Worm (Caenorhabditis elegans) whole organism, mixed stage, embryonic: Measurements from ENCODE around the gene F25H9.2.
"Not testable (repeated sequence)": the region's sequence is repeated elsewhere in the genome, so short reads cannot be mapped to it uniquely, and the experiment has no call there.

Experiments
- M03D4.4 ChIP-seq: sonication (generic microtip); optimal IDR thresholded peaks from 2 replicates; lab custom pipeline; 2017; ENCODE audit warnings: mild to moderate bottlenecking, missing genetic modification characterization, missing compliant biosample characterization
- bed-3 ChIP-seq: fragments of 200-800 bp; sonication (Bioruptor generic); optimal IDR thresholded peaks from 3 replicates; lab custom pipeline; 2018; ENCODE audit warnings: mild to moderate bottlenecking, missing genetic modification characterization, moderate library complexity, missing compliant biosample characterization
- blmp-1 ChIP-seq: fragments of 150-350 bp; optimal IDR thresholded peaks from 2 replicates; lab custom pipeline; 2014; ENCODE audit warnings: missing biosample characterization, missing genetic modification characterization
- ceh-39 ChIP-seq: fragments of 150-350 bp; optimal IDR thresholded peaks from 2 replicates; lab custom pipeline; 2014; ENCODE audit warnings: missing biosample characterization, missing genetic modification characterization
- ceh-43 ChIP-seq: fragments of 200-800 bp; sonication (Bioruptor generic); optimal IDR thresholded peaks from 2 replicates; lab custom pipeline; 2018; ENCODE audit warnings: mild to moderate bottlenecking, missing genetic modification characterization, moderate library complexity, missing compliant biosample characterization
- ceh-83 ChIP-seq: fragments of 200-800 bp; sonication (Bioruptor generic); optimal IDR thresholded peaks from 2 replicates; lab custom pipeline; 2018; ENCODE audit warnings: mild to moderate bottlenecking, missing genetic modification characterization, missing compliant biosample characterization
- ces-1 ChIP-seq: fragments of 150-350 bp; optimal IDR thresholded peaks from 2 replicates; lab custom pipeline; 2014; ENCODE audit warnings: missing biosample characterization, missing genetic modification reagents, missing genetic modification characterization
- drap-1 ChIP-seq: fragments of 200-800 bp; sonication (Bioruptor generic); optimal IDR thresholded peaks from 3 replicates; lab custom pipeline; 2018; ENCODE audit warnings: mild to moderate bottlenecking, missing genetic modification characterization, missing compliant biosample characterization
- elt-1 ChIP-seq: sonication (generic microtip); optimal IDR thresholded peaks from 2 replicates; lab custom pipeline; 2017; ENCODE audit warnings: missing genetic modification characterization, mild to moderate bottlenecking, missing compliant biosample characterization, antibody characterized with exemption, moderate library complexity, borderline replicate concordance; ENCODE audit not compliant: insufficient read depth
- elt-3 ChIP-seq: fragments of 150-350 bp; optimal IDR thresholded peaks from 2 replicates; lab custom pipeline; 2014; ENCODE audit warnings: missing biosample characterization, missing genetic modification characterization
- flh-1 ChIP-seq: fragments of 200-800 bp; sonication (Bioruptor generic); optimal IDR thresholded peaks from 2 replicates; lab custom pipeline; 2018; ENCODE audit warnings: mild to moderate bottlenecking, missing genetic modification characterization, moderate library complexity, missing compliant biosample characterization
- hlh-1 ChIP-seq: fragments of 150-350 bp; optimal IDR thresholded peaks from 2 replicates; lab custom pipeline; 2014; ENCODE audit warnings: missing biosample characterization, missing genetic modification reagents, missing genetic modification characterization
- lin-13 ChIP-seq: fragments of 150-350 bp; optimal IDR thresholded peaks from 2 replicates; lab custom pipeline; 2014; ENCODE audit warnings: missing biosample characterization, missing genetic modification characterization
- lin-32 ChIP-seq: fragments of 200-800 bp; sonication (Bioruptor generic); optimal IDR thresholded peaks from 2 replicates; lab custom pipeline; 2018; ENCODE audit warnings: mild to moderate bottlenecking, missing genetic modification characterization, missing compliant biosample characterization
- lsy-2 ChIP-seq: fragments of 150-350 bp; optimal IDR thresholded peaks from 2 replicates; lab custom pipeline; 2014; ENCODE audit warnings: missing biosample characterization, missing genetic modification characterization
- mab-5 ChIP-seq: fragments of 150-350 bp; optimal IDR thresholded peaks from 2 replicates; lab custom pipeline; 2014; ENCODE audit warnings: missing biosample characterization, missing genetic modification characterization
- mep-1 ChIP-seq: fragments of 150-350 bp; optimal IDR thresholded peaks from 2 replicates; lab custom pipeline; 2017; ENCODE audit warnings: missing biosample characterization, missing genetic modification reagents, missing genetic modification characterization, inconsistent platforms
- mls-2 ChIP-seq: sonication (generic microtip); optimal IDR thresholded peaks from 2 replicates; lab custom pipeline; 2016; ENCODE audit warnings: mild to moderate bottlenecking, missing genetic modification characterization, moderate library complexity, missing compliant biosample characterization
- nhr-2 ChIP-seq: fragments of 150-350 bp; optimal IDR thresholded peaks from 2 replicates; lab custom pipeline; 2014; ENCODE audit warnings: missing biosample characterization, missing genetic modification characterization
- nhr-237 ChIP-seq: fragments of 150-350 bp; optimal IDR thresholded peaks from 2 replicates; lab custom pipeline; 2014; ENCODE audit warnings: missing biosample characterization, missing genetic modification characterization
- nhr-28 ChIP-seq: fragments of 150-350 bp; optimal IDR thresholded peaks from 2 replicates; lab custom pipeline; 2014; ENCODE audit warnings: missing biosample characterization, missing genetic modification characterization
- nhr-76 ChIP-seq: sonication (generic microtip); optimal IDR thresholded peaks from 2 replicates; lab custom pipeline; 2017; ENCODE audit warnings: missing biosample characterization, missing genetic modification characterization
- sem-2 ChIP-seq: fragments of 200-800 bp; sonication (Bioruptor generic); optimal IDR thresholded peaks from 2 replicates; lab custom pipeline; 2018; ENCODE audit warnings: mild to moderate bottlenecking, missing genetic modification characterization, missing compliant biosample characterization
- snpc-4 ChIP-seq: fragments of 150-350 bp; optimal IDR thresholded peaks from 2 replicates; lab custom pipeline; 2014; ENCODE audit warnings: missing biosample characterization, missing genetic modification characterization
- sptf-1 ChIP-seq: sonication (generic microtip); optimal IDR thresholded peaks from 2 replicates; lab custom pipeline; 2017; ENCODE audit warnings: mild to moderate bottlenecking, missing genetic modification characterization, moderate library complexity, missing compliant biosample characterization
- tbx-8 ChIP-seq: fragments of 200-800 bp; sonication (Bioruptor generic); optimal IDR thresholded peaks from 2 replicates; lab custom pipeline; 2018; ENCODE audit warnings: mild to moderate bottlenecking, missing genetic modification characterization, moderate library complexity, missing compliant biosample characterization
- unc-62 ChIP-seq: fragments of 150-350 bp; optimal IDR thresholded peaks from 2 replicates; lab custom pipeline; 2014; ENCODE audit warnings: missing biosample characterization, missing genetic modification reagents, missing genetic modification characterization
- zip-8 ChIP-seq: fragments of 150-350 bp; optimal IDR thresholded peaks from 2 replicates; lab custom pipeline; 2014; ENCODE audit warnings: missing biosample characterization, missing genetic modification characterization
- ztf-11 ChIP-seq: fragments of 150-350 bp; optimal IDR thresholded peaks from 2 replicates; lab custom pipeline; 2014; ENCODE audit warnings: missing biosample characterization, missing genetic modification characterization

Gene F25H9.2

DNA sequence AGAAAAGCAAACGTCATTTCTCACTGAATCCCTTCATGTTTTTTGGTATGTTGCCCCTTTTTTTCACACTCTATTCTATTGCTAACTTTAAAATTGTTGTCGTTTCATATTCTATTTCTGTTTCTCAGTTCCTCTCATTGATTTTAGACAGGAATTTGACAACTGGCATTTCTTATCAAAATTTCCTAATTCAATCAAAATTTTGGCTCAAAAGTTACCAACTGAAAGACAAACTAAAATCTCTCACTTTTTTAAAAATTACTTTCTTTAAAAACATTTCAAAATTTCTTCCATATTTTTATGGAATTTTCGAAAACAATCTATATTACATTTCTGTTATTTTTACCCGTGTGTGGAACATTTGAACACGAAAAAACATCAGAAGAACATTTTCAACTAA is 14.3 kb upstream of the F25H9.2 start, which contains the start of gene Y2H9A.6:
Y2H9A.6 (plus strand) TSS at position 301 of the 400 bp plus-strand sequence.
- not testable (repeated sequence) for TF ChIP-seq hlh-1, nhr-237, lin-13
- TF ChIP-seq, all 35 proteins: peak for 0; not testable (repeated sequence) for 35

DNA sequence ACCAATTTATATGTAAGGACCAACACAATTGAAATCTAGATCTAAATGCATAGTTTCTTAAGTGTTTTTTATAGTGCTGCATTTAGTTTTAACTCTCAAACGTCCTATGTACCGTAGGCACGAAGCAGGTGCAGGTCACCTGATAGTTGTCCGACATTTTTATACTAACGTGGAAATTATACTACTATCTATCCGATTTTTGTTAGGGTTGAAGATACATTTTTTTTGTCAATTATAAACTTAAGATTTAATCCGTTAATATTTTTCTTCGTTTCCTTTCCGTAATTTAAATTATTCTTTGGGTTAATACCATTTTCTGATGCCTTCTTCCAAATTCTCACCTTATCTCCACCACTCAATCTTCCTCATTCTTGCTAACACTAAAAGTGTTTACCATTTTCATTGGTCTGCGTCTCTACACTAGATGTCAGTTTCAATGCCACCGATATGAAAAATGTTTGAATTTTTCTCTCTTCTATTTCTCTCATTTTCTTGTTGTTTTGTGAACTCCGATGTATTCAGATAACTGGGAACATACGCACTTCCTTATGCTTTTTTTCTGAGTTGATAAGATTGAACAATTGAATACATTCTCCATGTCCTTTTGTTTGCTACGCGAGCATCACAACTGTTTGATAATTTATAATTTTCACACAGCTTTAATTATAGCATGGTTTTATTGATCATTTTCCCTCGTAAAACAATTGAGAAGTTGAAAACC is 12.5 kb upstream of the F25H9.2 start, which contains the start of gene Y2H9A.4:
Y2H9A.4 (plus strand) TSS at position 671 of the 721 bp plus-strand sequence.
- TF ChIP-seq drap-1 (GFP tag; lab: Kevin White, UChicago) (no peak), zip-8 (tag; lab: Kevin White, UChicago) (no peak), ceh-39 (no peak), ztf-11 (tag; lab: Kevin White, UChicago) (no peak), lsy-2 (tag; lab: Kevin White, UChicago) (no peak), elt-1 (tag; lab: Kevin White, UChicago) (no peak), mep-1 (tag; lab: Kevin White, UChicago) (no peak), bed-3 (GFP tag; lab: Kevin White, UChicago) (no peak), unc-62 (GFP tag; lab: Kevin White, UChicago) (no peak), sptf-1 (tag; lab: Kevin White, UChicago) (no peak), flh-1 (GFP tag; lab: Kevin White, UChicago) (no peak), nhr-237 (no peak), M03D4.4 (tag; lab: Kevin White, UChicago) (no peak), sem-2 (no peak), snpc-4 (tag; lab: Kevin White, UChicago) (no peak), mab-5 (no peak), ceh-83 (no peak)

DNA sequence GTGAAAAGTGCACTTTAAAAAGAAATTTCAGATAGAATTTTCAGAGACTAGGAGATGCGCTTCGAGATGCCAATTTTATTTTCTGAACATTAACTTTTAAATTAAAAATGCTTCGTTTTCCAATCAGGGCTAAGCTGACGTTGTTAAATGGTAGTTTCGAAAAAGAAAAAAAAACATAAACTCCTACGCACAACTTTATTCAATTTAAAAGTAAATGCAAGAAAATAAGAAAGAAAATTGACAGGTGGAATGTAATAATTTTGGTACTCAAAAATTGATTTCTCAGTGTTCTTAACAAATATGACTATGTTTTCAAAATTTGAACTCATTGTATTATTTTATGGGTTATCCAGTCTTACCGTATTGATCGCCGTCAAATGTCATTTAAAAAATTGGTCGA is 4.5 kb upstream of the F25H9.2 start, which contains the start of gene lurp-2:
lurp-2 (plus strand) TSS at position 301 of the 400 bp plus-strand sequence.
- TF ChIP-seq sem-2 (no peak), lsy-2 (tag; lab: Kevin White, UChicago) (no peak), lin-32 (GFP tag; lab: Kevin White, UChicago) (no peak), elt-3 (tag; lab: Kevin White, UChicago) (no peak), drap-1 (GFP tag; lab: Kevin White, UChicago) (no peak), nhr-76 (no peak), mls-2 (tag; lab: Kevin White, UChicago) (no peak), ztf-11 (tag; lab: Kevin White, UChicago) (no peak)

DNA sequence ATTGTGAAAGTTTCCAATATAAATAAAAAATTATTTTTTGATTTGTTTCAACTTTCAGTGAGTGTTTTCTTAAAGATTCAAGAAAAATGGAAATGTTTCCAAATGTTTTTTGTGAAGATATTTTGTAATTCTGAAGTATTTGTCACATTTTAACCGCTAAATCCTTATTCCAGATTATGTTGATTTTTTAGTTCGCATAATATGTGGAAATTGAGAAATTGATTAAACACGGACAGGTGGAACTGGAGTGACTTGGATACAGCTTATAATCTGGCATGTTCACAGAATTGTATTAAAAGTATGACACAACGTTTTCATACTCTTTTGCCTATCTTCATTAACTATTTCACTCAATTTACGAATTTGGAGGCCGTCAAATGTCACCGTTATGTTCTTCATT is 2.4 kb upstream of the F25H9.2 start, which contains the start of gene lurp-3:
lurp-3 (plus strand) TSS at position 301 of the 400 bp plus-strand sequence.
- TF ChIP-seq tbx-8 (GFP tag; lab: Kevin White, UChicago) (no peak), nhr-76 (no peak), elt-3 (tag; lab: Kevin White, UChicago) (no peak), lin-13 (no peak), blmp-1 (tag; lab: Kevin White, UChicago) (no peak), hlh-1 (no peak), nhr-2 (no peak), nhr-28 (tag; lab: Kevin White, UChicago) (no peak), bed-3 (GFP tag; lab: Kevin White, UChicago) (no peak), ces-1 (GFP tag; lab: Kevin White, UChicago) (no peak)

DNA sequence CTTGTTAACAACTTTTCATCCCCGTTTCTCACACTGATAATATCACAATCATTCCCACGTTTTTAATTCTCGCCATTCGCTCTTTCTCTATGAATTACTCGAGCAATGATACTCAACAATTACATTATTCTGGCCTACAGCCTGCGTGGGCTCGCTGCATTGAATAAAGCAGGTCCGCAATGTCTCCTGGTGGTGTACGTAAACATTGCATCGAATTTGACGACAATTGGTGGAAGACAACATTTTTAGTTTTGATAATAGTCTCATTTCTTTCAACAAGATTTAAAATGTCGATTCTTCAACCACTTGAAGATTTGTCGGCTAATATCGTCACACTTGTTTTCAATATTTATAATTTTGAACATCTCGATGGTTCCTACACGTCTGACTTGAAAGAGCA is 1.4 kb downstream of the F25H9.2 start, which contains the start of gene bath-39:
bath-39 (plus strand) TSS at position 137 of the 400 bp plus-strand sequence.
- peak; percentile 84 for TF ChIP-seq ces-1 (GFP tag; lab: Kevin White, UChicago)
- TF ChIP-seq mab-5 = no peak
- peak; percentile 22 for TF ChIP-seq lsy-2 (tag; lab: Kevin White, UChicago)
- TF ChIP-seq drap-1 (GFP tag; lab: Kevin White, UChicago) = no peak
- peak; percentile 45 for TF ChIP-seq mep-1 (tag; lab: Kevin White, UChicago)
- no peak for TF ChIP-seq M03D4.4 (tag; lab: Kevin White, UChicago)

DNA sequence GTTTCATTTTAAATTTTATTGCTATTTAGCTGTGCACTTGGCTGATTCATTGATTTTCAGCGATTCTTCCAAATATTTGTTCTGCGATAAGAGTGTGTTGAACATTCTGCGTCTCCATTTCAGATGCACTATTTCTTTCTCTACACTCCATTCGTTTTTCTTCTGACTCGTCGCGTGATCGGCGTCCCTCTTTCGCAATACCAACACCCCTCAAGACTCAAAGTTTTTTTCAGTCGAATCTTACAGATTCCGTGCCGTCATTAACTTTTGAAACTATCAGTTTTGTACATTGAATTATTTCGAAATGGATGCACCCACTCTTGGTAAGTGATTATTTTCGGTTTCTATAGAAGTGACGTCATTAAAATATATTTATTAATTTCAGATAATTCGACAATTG is 5.1 kb downstream of the F25H9.2 start, which contains the start of gene frm-10:
frm-10 (plus strand) TSS at position 234 of the 400 bp plus-strand sequence.
- TF ChIP-seq drap-1 (GFP tag; lab: Kevin White, UChicago) = no peak
- TF ChIP-seq nhr-237 = peak; percentile 49
- TF ChIP-seq mep-1 (tag; lab: Kevin White, UChicago) = peak; percentile 4
- TF ChIP-seq elt-3 (tag; lab: Kevin White, UChicago) = peak; percentile 56
- no peak for TF ChIP-seq ceh-43 (GFP tag; lab: Kevin White, UChicago)
- no peak for TF ChIP-seq zip-8 (tag; lab: Kevin White, UChicago)
